Fruit fly (Drosophila melanogaster) whole organism, embryonic: ENCODE measurements around the gene Acp62F.

Source experiments
- Adf1 ChIP-seq: fragments of 200-800 bp; sonication (Bioruptor generic); IDR thresholded peaks from 2 replicates; pipeline ENCODE4 v1.3.6; 2022; ENCODE audit warnings: missing biosample characterization, missing genetic modification characterization
- B-H2 ChIP-seq: fragments of 200-800 bp; sonication (Bioruptor generic); optimal IDR thresholded peaks from 2 replicates; lab custom pipeline; 2018; ENCODE audit warnings: missing biosample characterization, mild to moderate bottlenecking, missing genetic modification characterization
- Bdp1 ChIP-seq: fragments of 200-800 bp; sonication (Bioruptor generic); optimal IDR thresholded peaks from 3 replicates; lab custom pipeline; 2016; ENCODE audit warnings: missing biosample characterization, missing genetic modification characterization
- CG10462 ChIP-seq: fragments of 200-800 bp; sonication (Bioruptor generic); optimal IDR thresholded peaks from 2 replicates; lab custom pipeline; 2016; ENCODE audit warnings: missing biosample characterization, missing genetic modification characterization
- CG11085 ChIP-seq: fragments of 200-800 bp; sonication (Bioruptor generic); IDR thresholded peaks from 2 replicates; pipeline ENCODE4 v1.3.6; 2022; ENCODE audit warnings: missing biosample characterization, missing genetic modification characterization
- CG12299 ChIP-seq: fragments of 200-800 bp; sonication (Bioruptor generic); optimal IDR thresholded peaks from 2 replicates; lab custom pipeline; 2018; ENCODE audit warnings: missing biosample characterization, mild to moderate bottlenecking, missing genetic modification characterization
- CG12659 ChIP-seq: fragments of 200-800 bp; sonication (Bioruptor generic); optimal IDR thresholded peaks from 3 replicates; lab custom pipeline; 2017; ENCODE audit warnings: mild to moderate bottlenecking, missing biosample characterization, missing genetic modification reagents, missing genetic modification characterization
- CG13287 ChIP-seq: fragments of 200-800 bp; sonication (Bioruptor generic); IDR thresholded peaks from 2 replicates; pipeline ENCODE4 v1.3.6; 2022; ENCODE audit warnings: missing biosample characterization, missing genetic modification characterization; ENCODE audit not compliant: partially characterized antibody
- CG17186 ChIP-seq: fragments of 200-800 bp; sonication (Bioruptor generic); optimal IDR thresholded peaks from 3 replicates; lab custom pipeline; 2017; ENCODE audit warnings: missing biosample characterization, missing genetic modification reagents, missing genetic modification characterization
- CG17359 ChIP-seq: fragments of 200-800 bp; sonication (Bioruptor generic); optimal IDR thresholded peaks from 3 replicates; lab custom pipeline; 2018; ENCODE audit warnings: missing biosample characterization, mild to moderate bottlenecking, missing genetic modification characterization, moderate library complexity
- CG17568 ChIP-seq: fragments of 200-800 bp; sonication (Bioruptor generic); optimal IDR thresholded peaks from 2 replicates; lab custom pipeline; 2018; ENCODE audit warnings: missing biosample characterization, mild to moderate bottlenecking, missing genetic modification characterization, moderate library complexity
- CG1832 ChIP-seq: fragments of 200-800 bp; sonication (Bioruptor generic); optimal IDR thresholded peaks from 2 replicates; lab custom pipeline; 2017; ENCODE audit warnings: missing biosample characterization, mild to moderate bottlenecking, missing genetic modification characterization, inconsistent platforms
- CG3281 ChIP-seq: fragments of 200-800 bp; sonication (Bioruptor generic); optimal IDR thresholded peaks from 3 replicates; lab custom pipeline; 2017; ENCODE audit warnings: missing biosample characterization, mild to moderate bottlenecking, missing genetic modification characterization
- CG3726 ChIP-seq: fragments of 200-800 bp; sonication (Bioruptor generic); IDR thresholded peaks from 3 replicates; pipeline ENCODE4, ENCODE4 v1.3.6; 2022; ENCODE audit warnings: missing biosample characterization, missing genetic modification characterization
- CG4707 ChIP-seq: fragments of 200-800 bp; sonication (Bioruptor generic); optimal IDR thresholded peaks from 2 replicates; lab custom pipeline; 2018; ENCODE audit warnings: missing biosample characterization, mild to moderate bottlenecking, missing genetic modification characterization, moderate library complexity
- CG5245 ChIP-seq: fragments of 200-800 bp; sonication (Bioruptor generic); optimal IDR thresholded peaks from 3 replicates; lab custom pipeline; 2016; ENCODE audit warnings: missing biosample characterization, missing genetic modification characterization
- CG6254 ChIP-seq: fragments of 200-800 bp; sonication (Bioruptor generic); optimal IDR thresholded peaks from 3 replicates; lab custom pipeline; 2017; ENCODE audit warnings: mild to moderate bottlenecking, missing biosample characterization, missing genetic modification reagents, missing genetic modification characterization
- CG6272 ChIP-seq: fragments of 200-800 bp; sonication (Bioruptor generic); IDR thresholded peaks from 2 replicates; pipeline ENCODE4 v1.3.6; 2022; ENCODE audit warnings: missing biosample characterization, missing genetic modification characterization
- CG8290 ChIP-seq, 3 experiments: fragments of 200-800 bp; sonication (Bioruptor generic); optimal IDR thresholded peaks; 2 replicates each; lab custom pipeline; 2016 to 2019; ENCODE audit warnings: missing biosample characterization in 3 of 3, missing genetic modification characterization in 3 of 3, mild to moderate bottlenecking in 2 of 3, moderate library complexity in 1 of 3
- CG9437 ChIP-seq: fragments of 200-800 bp; sonication (Bioruptor generic); optimal IDR thresholded peaks from 2 replicates; lab custom pipeline; 2018; ENCODE audit warnings: missing biosample characterization, mild to moderate bottlenecking, missing genetic modification characterization
- CG9932 ChIP-seq: fragments of 200-800 bp; sonication (Bioruptor generic); IDR thresholded peaks from 2 replicates; pipeline ENCODE4 v1.3.6; 2022; ENCODE audit warnings: missing biosample characterization, missing genetic modification characterization
- CHES-1-like ChIP-seq: fragments of 200-800 bp; sonication (Bioruptor generic); optimal IDR thresholded peaks from 2 replicates; lab custom pipeline; 2016; ENCODE audit warnings: missing biosample characterization, missing genetic modification characterization
- D ChIP-seq, 2 experiments: fragments of 200-800 bp in 1 of 2; fragments of >200 bp in 1 of 2; sonication (Bioruptor generic) in 1 of 2; optimal IDR thresholded peaks; 2 replicates in 1 of 2; 3 replicates in 1 of 2; lab custom pipeline; 2017; ENCODE audit warnings: mild to moderate bottlenecking in 1 of 2, missing biosample characterization in 1 of 2, missing genetic modification characterization in 1 of 2, missing genetic modification reagents in 1 of 2
- Dip2 ChIP-seq: fragments of 200-800 bp; sonication (Bioruptor generic); IDR thresholded peaks from 2 replicates; pipeline ENCODE4 v1.3.6; 2022; ENCODE audit warnings: missing biosample characterization, missing genetic modification characterization
- Dp ChIP-seq: fragments of 200-800 bp; sonication (Bioruptor generic); optimal IDR thresholded peaks from 2 replicates; lab custom pipeline; 2018; ENCODE audit warnings: missing biosample characterization, mild to moderate bottlenecking, missing genetic modification characterization, moderate library complexity
- E2f2 ChIP-seq: fragments of 200-800 bp; sonication (Bioruptor generic); IDR thresholded peaks from 2 replicates; pipeline ENCODE4 v1.3.6; 2022; ENCODE audit warnings: missing biosample characterization, missing genetic modification characterization
- Eip74EF ChIP-seq, 2 experiments: fragments of 200-800 bp in 1 of 2; fragments of >200 bp in 1 of 2; sonication (Bioruptor generic) in 1 of 2; optimal IDR thresholded peaks; 2 replicates each; lab custom pipeline; 2017 to 2019; ENCODE audit warnings: missing biosample characterization in 2 of 2, missing genetic modification characterization in 2 of 2, mild to moderate bottlenecking in 1 of 2, moderate library complexity in 1 of 2
- Ets97D ChIP-seq: fragments of 200-800 bp; sonication (Bioruptor generic); optimal IDR thresholded peaks from 3 replicates; lab custom pipeline; 2016; ENCODE audit warnings: missing biosample characterization, missing genetic modification characterization
- Fer1 ChIP-seq: fragments of 200-800 bp; sonication (Bioruptor generic); optimal IDR thresholded peaks from 2 replicates; lab custom pipeline; 2017; ENCODE audit warnings: missing biosample characterization, mild to moderate bottlenecking, missing genetic modification characterization
- GATAe ChIP-seq: fragments of 200-800 bp; sonication (Bioruptor generic); conservative IDR thresholded peaks from 2 replicates; pipeline ENCODE4 v1.3.6; 2022; ENCODE audit warnings: missing biosample characterization, missing genetic modification characterization
- HmgD ChIP-seq: fragments of 200-800 bp; sonication (Bioruptor generic); optimal IDR thresholded peaks from 3 replicates; lab custom pipeline; 2016; ENCODE audit warnings: missing biosample characterization, missing genetic modification characterization
- HmgZ ChIP-seq: fragments of 200-800 bp; sonication (Bioruptor generic); optimal IDR thresholded peaks from 2 replicates; lab custom pipeline; 2018; ENCODE audit warnings: missing biosample characterization, mild to moderate bottlenecking, missing genetic modification characterization
- Jarid2 ChIP-seq: fragments of 200-800 bp; sonication (Bioruptor generic); optimal IDR thresholded peaks from 3 replicates; lab custom pipeline; 2017; ENCODE audit warnings: mild to moderate bottlenecking, missing biosample characterization, missing genetic modification reagents, missing genetic modification characterization
- MBD-R2 ChIP-seq: fragments of 200-800 bp; sonication (Bioruptor generic); IDR thresholded peaks from 2 replicates; pipeline ENCODE4 v1.3.6; 2022; ENCODE audit warnings: missing biosample characterization, missing genetic modification characterization
- Meics ChIP-seq: fragments of 200-800 bp; sonication (Bioruptor generic); optimal IDR thresholded peaks from 2 replicates; lab custom pipeline; 2017; ENCODE audit warnings: missing biosample characterization, mild to moderate bottlenecking, missing genetic modification characterization
- NfI ChIP-seq: fragments of 200-800 bp; sonication (Bioruptor generic); optimal IDR thresholded peaks from 3 replicates; lab custom pipeline; 2018; ENCODE audit warnings: missing biosample characterization, mild to moderate bottlenecking, missing genetic modification characterization, moderate library complexity
- Oli ChIP-seq: fragments of 200-800 bp; sonication (Bioruptor generic); optimal IDR thresholded peaks from 2 replicates; lab custom pipeline; 2018; ENCODE audit warnings: missing biosample characterization, mild to moderate bottlenecking, missing genetic modification characterization, moderate library complexity
- Pdp1 ChIP-seq, 2 experiments: fragments of 200-800 bp; sonication (Bioruptor generic); optimal IDR thresholded peaks; 3 replicates each; lab custom pipeline; 2016; ENCODE audit warnings: missing biosample characterization in 2 of 2, missing genetic modification characterization in 2 of 2, mild to moderate bottlenecking in 1 of 2, moderate library complexity in 1 of 2
- Sin3A ChIP-seq: fragments of >200 bp; optimal IDR thresholded peaks from 2 replicates; lab custom pipeline; 2018
- cato ChIP-seq: fragments of 200-800 bp; sonication (Bioruptor generic); optimal IDR thresholded peaks from 2 replicates; lab custom pipeline; 2016; ENCODE audit warnings: missing biosample characterization, missing genetic modification characterization, borderline replicate concordance
- caup ChIP-seq: fragments of 200-800 bp; sonication (Bioruptor generic); optimal IDR thresholded peaks from 3 replicates; lab custom pipeline; 2017; ENCODE audit warnings: missing biosample characterization, mild to moderate bottlenecking, missing genetic modification characterization, moderate library complexity; ENCODE audit not compliant: severe bottlenecking
- crp ChIP-seq, 2 experiments: fragments of 200-800 bp; sonication (Bioruptor generic); optimal IDR thresholded peaks; 2 replicates in 1 of 2; 3 replicates in 1 of 2; lab custom pipeline; 2017; ENCODE audit warnings: missing biosample characterization in 2 of 2, missing genetic modification characterization in 2 of 2, mild to moderate bottlenecking in 1 of 2, moderate library complexity in 1 of 2
- dm ChIP-seq: fragments of 200-800 bp; sonication (Bioruptor generic); optimal IDR thresholded peaks from 3 replicates; lab custom pipeline; 2016; ENCODE audit warnings: missing biosample characterization, missing genetic modification characterization
- lab ChIP-seq: fragments of 200-800 bp; sonication (Bioruptor generic); optimal IDR thresholded peaks from 3 replicates; lab custom pipeline; 2017; ENCODE audit warnings: missing biosample characterization, missing genetic modification characterization, mild to moderate bottlenecking, moderate library complexity, missing genetic modification reagents
- mam ChIP-seq: fragments of 200-800 bp; sonication (Bioruptor generic); optimal IDR thresholded peaks from 3 replicates; lab custom pipeline; 2016; ENCODE audit warnings: missing biosample characterization, missing genetic modification characterization
- p53 ChIP-seq: fragments of 200-800 bp; sonication (Bioruptor generic); optimal IDR thresholded peaks from 2 replicates; lab custom pipeline; 2016; ENCODE audit warnings: missing biosample characterization, missing genetic modification characterization
- ssp ChIP-seq: fragments of 200-800 bp; sonication (Bioruptor generic); IDR thresholded peaks from 2 replicates; pipeline ENCODE4 v1.3.6; 2022; ENCODE audit warnings: missing biosample characterization, missing genetic modification characterization
- stwl ChIP-seq: fragments of 200-800 bp; sonication (Bioruptor generic); optimal IDR thresholded peaks from 3 replicates; lab custom pipeline; 2018; ENCODE audit warnings: missing biosample characterization, mild to moderate bottlenecking, missing genetic modification characterization, moderate library complexity
- wek ChIP-seq: fragments of 200-800 bp; sonication (Bioruptor generic); optimal IDR thresholded peaks from 3 replicates; lab custom pipeline; 2018; ENCODE audit warnings: missing biosample characterization, mild to moderate bottlenecking, missing genetic modification characterization, moderate library complexity

Gene Acp62F

dm6 chr3L:2780711-2781110 lies 41.2 kb downstream of the Acp62F start, which contains the start of gene mRpS35 (continued):
- TF ChIP-seq Bdp1 (GFP tag; lab: Kevin White, UChicago) (no peak), dm (GFP tag; lab: Kevin White, UChicago) (no peak), Adf1 (GFP tag; lab: Robert Waterston, UW) (no peak), lab (GFP tag; lab: Kevin White, UChicago) (no peak), Dip2 (GFP tag; lab: Robert Waterston, UW) (no peak), CG3281 (GFP tag; lab: Kevin White, UChicago) (no peak), CG6272 (no peak), CHES-1-like (GFP tag; lab: Kevin White, UChicago) (no peak), CG3726 (GFP tag; lab: Robert Waterston, UW) (no peak), Eip74EF (GFP tag; optimal IDR thresholded peaks at IDR 0.05; lab: Kevin White, UChicago) (no peak), D (optimal IDR thresholded peaks at IDR 0.05; lab: Kevin White, UChicago) (no peak), D (GFP tag; optimal IDR thresholded peaks at IDR 0.05; lab: Kevin White, UChicago) (no peak), E2f2 (GFP tag; lab: Robert Waterston, UW) (0 out of 2 replicates have a peak, but pooled peaks have one; percentile 31), CG6254 (GFP tag; lab: Kevin White, UChicago) (no peak), CG4707 (GFP tag; lab: Kevin White, UChicago) (no peak), Oli (no peak), Sin3A (lab: Kevin White, UChicago) (peak; percentile 15), CG1832 (no peak), CG11085 (no peak), crp (GFP tag; optimal IDR thresholded peaks at IDR 0.05; lab: Kevin White, UChicago) (peak; percentile 33 to 90), NfI (GFP tag; lab: Kevin White, UChicago) (no peak), CG12659 (GFP tag; lab: Kevin White, UChicago) (no peak), CG13287 (GFP tag; lab: Robert Waterston, UW) (no peak), CG17186 (GFP tag; lab: Kevin White, UChicago) (no peak), MBD-R2 (GFP tag; lab: Robert Waterston, UW) (peak; percentile 60), Meics (no peak), B-H2 (no peak), CG17359 (tag; lab: Kevin White, UChicago) (no peak), Dp (GFP tag; lab: Kevin White, UChicago) (peak; percentile 29), HmgD (GFP tag; lab: Kevin White, UChicago) (no peak), HmgZ (tag; lab: Kevin White, UChicago) (no peak), p53 (no peak), CG9437 (GFP tag; lab: Kevin White, UChicago) (peak; percentile 20), CG10462 (GFP tag; lab: Kevin White, UChicago) (no peak), CG17568 (no peak)

- TF ChIP-seq GATAe (GFP tag; lab: Robert Waterston, UW) (0 out of 2 replicates have a peak, but pooled peaks have one; percentile 25), cato (GFP tag; lab: Kevin White, UChicago) (no peak), wek (no peak), stwl (peak; percentile 19), Fer1 (GFP tag; lab: Kevin White, UChicago) (no peak), CG5245 (GFP tag; lab: Kevin White, UChicago) (no peak), CG8290 (GFP tag; optimal IDR thresholded peaks at IDR 0.05; lab: Kevin White, UChicago) (no peak), CG8290 (tag; optimal IDR thresholded peaks at IDR 0.05; lab: Kevin White, UChicago) (no peak), Ets97D (peak; percentile 33), Meics (no peak), mam (peak; percentile 37), CG12299 (tag; lab: Kevin White, UChicago) (no peak), caup (no peak), CG9932 (peak; percentile 52), Jarid2 (GFP tag; lab: Kevin White, UChicago) (no peak), Pdp1 (GFP tag; optimal IDR thresholded peaks at IDR 0.05; lab: Kevin White, UChicago) (peak in 1 of 2 experiments; percentile 97), ssp (GFP tag; lab: Robert Waterston, UW) (no peak)
Measured at dm6 chr3L:2781991-2782677, 42.6 kb downstream of the Acp62F start, which contains the start of gene Pgant6. Gene Pgant6 (plus strand): TSS chr3L:2782255.
